Worm (Caenorhabditis elegans) whole organism, midembryonic: ENCODE results near the gene clec-265.

ENCODE experiments used
- T22C8.4 ChIP-seq: fragments of 200-800 bp; sonication (Bioruptor generic); IDR thresholded peaks from 2 replicates; pipeline ENCODE4 v1.3.6; 2022; ENCODE audit warnings: missing genetic modification characterization, missing compliant biosample characterization
- flt-1 ChIP-seq: fragments of 200-800 bp; sonication (Bioruptor generic); IDR thresholded peaks from 2 replicates; pipeline ENCODE4 v1.3.6; 2022; ENCODE audit warnings: missing genetic modification characterization, missing compliant biosample characterization
- ztf-29 ChIP-seq: fragments of 200-800 bp; sonication (Bioruptor generic); IDR thresholded peaks from 2 replicates; pipeline ENCODE4 v1.3.6; 2022; ENCODE audit warnings: missing genetic modification reagents, missing genetic modification characterization, missing compliant biosample characterization

DNA sequence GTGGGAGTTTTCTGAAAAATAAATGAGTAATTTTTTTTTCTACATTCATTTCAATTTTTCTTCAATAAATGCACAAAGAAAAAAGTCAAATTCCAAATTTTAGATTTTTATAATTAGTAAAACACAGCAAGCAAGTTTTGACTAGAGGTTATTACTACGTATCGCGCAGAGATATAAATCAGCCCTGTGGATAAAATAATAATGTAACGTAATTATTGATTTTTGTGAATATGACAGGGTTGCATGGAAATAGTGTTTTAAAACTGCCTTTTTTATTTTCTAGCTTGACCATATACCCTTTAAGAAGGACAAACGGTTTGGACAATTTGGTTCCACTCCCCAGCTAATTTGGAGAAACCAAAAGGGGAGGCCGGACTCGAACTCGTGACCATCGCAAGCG is 35.3 kb upstream of the clec-265 start:
- no peak for TF ChIP-seq ztf-29 (GFP tag; lab: Robert Waterston, UW)
- no peak for TF ChIP-seq flt-1 (GFP tag; lab: Robert Waterston, UW)
- TF ChIP-seq T22C8.4 (GFP tag; lab: Robert Waterston, UW), result 0 out of 2 replicates have a peak, but pooled peaks have one; percentile 33
